Fruit fly (Drosophila melanogaster) Kc167 (cell line): ENCODE measurements around the gene CG32365.

Experiments
- Myc ChIP-seq: fragments of >200 bp; optimal IDR thresholded peaks from 2 replicates; lab custom pipeline; 2017; ENCODE audit warnings: missing external identifiers
- h ChIP-seq: fragments of >200 bp; optimal IDR thresholded peaks from 3 replicates; lab custom pipeline; 2018; ENCODE audit warnings: missing external identifiers
- psq ChIP-seq: fragments of >200 bp; optimal IDR thresholded peaks from 2 replicates; lab custom pipeline; 2017; ENCODE audit warnings: missing external identifiers
- ttk ChIP-seq: sonication (Bioruptor generic); optimal IDR thresholded peaks from 2 replicates; lab custom pipeline; 2017; ENCODE audit warnings: missing external identifiers

- no peak for TF ChIP-seq ttk (lab: Kevin White, UChicago)
- TF ChIP-seq h (lab: Kevin White, UChicago) = no peak
- no peak for TF ChIP-seq psq (lab: Kevin White, UChicago)
- no peak for TF ChIP-seq Myc (lab: Kevin White, UChicago)
Observed at dm6 chr3L:7866558-7866957, 2.3 kb upstream of the CG32365 start.
